Fruit fly (Drosophila melanogaster) whole organism, embryonic: ENCODE results near the gene CG15537.

Source experiments
- Abd-B ChIP-seq: fragments of 200-800 bp; sonication (Bioruptor generic); optimal IDR thresholded peaks from 2 replicates; lab custom pipeline; 2018; ENCODE audit warnings: missing biosample characterization, mild to moderate bottlenecking, missing genetic modification characterization, moderate library complexity
- Ada2b ChIP-seq: fragments of 200-800 bp; sonication (Bioruptor generic); IDR thresholded peaks from 2 replicates; pipeline ENCODE4 v1.3.6; 2022; ENCODE audit warnings: missing biosample characterization, missing genetic modification characterization
- B-H2 ChIP-seq: fragments of 200-800 bp; sonication (Bioruptor generic); optimal IDR thresholded peaks from 2 replicates; lab custom pipeline; 2018; ENCODE audit warnings: missing biosample characterization, mild to moderate bottlenecking, missing genetic modification characterization
- Blimp-1 ChIP-seq: fragments of 200-800 bp; sonication (Bioruptor generic); optimal IDR thresholded peaks from 3 replicates; lab custom pipeline; 2018; ENCODE audit warnings: missing biosample characterization, missing genetic modification characterization, mild to moderate bottlenecking, moderate library complexity, missing genetic modification reagents
- Bteb2 ChIP-seq: fragments of 200-800 bp; sonication (Bioruptor generic); optimal IDR thresholded peaks from 2 replicates; lab custom pipeline; 2016; ENCODE audit warnings: missing biosample characterization, missing genetic modification characterization
- CG10321 ChIP-seq: fragments of 200-800 bp; sonication (Bioruptor generic); IDR thresholded peaks from 2 replicates; pipeline ENCODE4 v1.3.6; 2022; ENCODE audit warnings: missing biosample characterization, missing genetic modification characterization
- CG11398 ChIP-seq: fragments of 200-800 bp; sonication (Bioruptor generic); optimal IDR thresholded peaks from 2 replicates; lab custom pipeline; 2016; ENCODE audit warnings: missing biosample characterization, missing genetic modification characterization
- CG11456 ChIP-seq: fragments of 200-800 bp; sonication (Bioruptor generic); IDR thresholded peaks from 3 replicates; pipeline ENCODE4 v1.3.6; 2022; ENCODE audit warnings: missing biosample characterization, missing genetic modification characterization
- CG1233 ChIP-seq: fragments of 200-800 bp; sonication (Bioruptor generic); optimal IDR thresholded peaks from 4 replicates; lab custom pipeline; 2018; ENCODE audit warnings: missing biosample characterization, mild to moderate bottlenecking, missing genetic modification characterization
- CG12744 ChIP-seq: fragments of 200-800 bp; sonication (Bioruptor generic); optimal IDR thresholded peaks from 2 replicates; lab custom pipeline; 2016; ENCODE audit warnings: missing biosample characterization, missing genetic modification characterization
- CG14667 ChIP-seq: fragments of 200-800 bp; sonication (Bioruptor generic); IDR thresholded peaks from 2 replicates; pipeline ENCODE4 v1.3.6; 2022; ENCODE audit warnings: missing biosample characterization, missing genetic modification characterization
- CG15011 ChIP-seq: fragments of 200-800 bp; sonication (Bioruptor generic); optimal IDR thresholded peaks from 3 replicates; lab custom pipeline; 2018; ENCODE audit warnings: missing biosample characterization, mild to moderate bottlenecking, missing genetic modification characterization
- CG1529 ChIP-seq: fragments of 200-800 bp; sonication (Bioruptor generic); optimal IDR thresholded peaks from 3 replicates; lab custom pipeline; 2018; ENCODE audit warnings: missing biosample characterization, missing genetic modification characterization
- CG15601 ChIP-seq: fragments of 200-800 bp; sonication (Bioruptor generic); optimal IDR thresholded peaks from 3 replicates; lab custom pipeline; 2019; ENCODE audit warnings: missing biosample characterization, mild to moderate bottlenecking, missing genetic modification characterization, moderate library complexity
- CG18476 ChIP-seq: fragments of 200-800 bp; sonication (Bioruptor generic); optimal IDR thresholded peaks from 2 replicates; lab custom pipeline; 2016; ENCODE audit warnings: missing biosample characterization, mild to moderate bottlenecking, missing genetic modification characterization
- CG18599 ChIP-seq: fragments of 200-800 bp; sonication (Bioruptor generic); optimal IDR thresholded peaks from 3 replicates; lab custom pipeline; 2017; ENCODE audit warnings: missing biosample characterization, missing genetic modification characterization, mild to moderate bottlenecking, moderate library complexity, missing genetic modification reagents
- CG2712 ChIP-seq: fragments of 200-800 bp; optimal IDR thresholded peaks from 3 replicates; lab custom pipeline; 2019; ENCODE audit warnings: missing biosample characterization, mild to moderate bottlenecking, missing genetic modification characterization, moderate library complexity
- CG34376 ChIP-seq: fragments of 200-800 bp; sonication (Bioruptor generic); optimal IDR thresholded peaks from 2 replicates; lab custom pipeline; 2018; ENCODE audit warnings: missing biosample characterization, mild to moderate bottlenecking, missing genetic modification characterization
- CG4404 ChIP-seq: fragments of 200-800 bp; sonication (Bioruptor generic); IDR thresholded peaks from 2 replicates; pipeline ENCODE4 v1.3.6; 2022; ENCODE audit warnings: missing biosample characterization, missing genetic modification characterization
- CG7745 ChIP-seq: fragments of 200-800 bp; sonication (Bioruptor generic); optimal IDR thresholded peaks from 2 replicates; lab custom pipeline; 2018; ENCODE audit warnings: missing biosample characterization, mild to moderate bottlenecking, missing genetic modification characterization, moderate library complexity
- CG7786 ChIP-seq: fragments of 200-800 bp; sonication (Bioruptor generic); optimal IDR thresholded peaks from 2 replicates; lab custom pipeline; 2016; ENCODE audit warnings: missing biosample characterization, missing genetic modification characterization
- CG8944 ChIP-seq: fragments of 200-800 bp; sonication (Bioruptor generic); optimal IDR thresholded peaks from 3 replicates; lab custom pipeline; 2016; ENCODE audit warnings: missing biosample characterization, missing genetic modification characterization
- CG9215 ChIP-seq: fragments of 200-800 bp; sonication (Bioruptor generic); IDR thresholded peaks from 2 replicates; pipeline ENCODE4 v1.3.6; 2022; ENCODE audit warnings: missing biosample characterization, missing genetic modification characterization
- Dek ChIP-seq: fragments of 200-800 bp; sonication (Bioruptor generic); optimal IDR thresholded peaks from 3 replicates; lab custom pipeline; 2019; ENCODE audit warnings: missing biosample characterization, mild to moderate bottlenecking, missing genetic modification characterization, moderate library complexity
- Dip2 ChIP-seq: fragments of 200-800 bp; sonication (Bioruptor generic); IDR thresholded peaks from 2 replicates; pipeline ENCODE4 v1.3.6; 2022; ENCODE audit warnings: missing biosample characterization, missing genetic modification characterization
- E2f2 ChIP-seq: fragments of 200-800 bp; sonication (Bioruptor generic); IDR thresholded peaks from 2 replicates; pipeline ENCODE4 v1.3.6; 2022; ENCODE audit warnings: missing biosample characterization, missing genetic modification characterization
- Ets65A ChIP-seq: fragments of 200-800 bp; sonication (Bioruptor generic); peaks from one replicate; lab custom pipeline; 2016; ENCODE audit warnings: missing biosample characterization, missing genetic modification characterization
- Hand ChIP-seq: fragments of 200-800 bp; sonication (Bioruptor generic); optimal IDR thresholded peaks from 2 replicates; lab custom pipeline; 2017; ENCODE audit warnings: mild to moderate bottlenecking, missing biosample characterization, missing genetic modification reagents, missing genetic modification characterization
- MTF-1 ChIP-seq: fragments of 200-800 bp; sonication (Bioruptor generic); optimal IDR thresholded peaks from 2 replicates; lab custom pipeline; 2018; ENCODE audit warnings: missing biosample characterization, mild to moderate bottlenecking, missing genetic modification characterization, borderline replicate concordance
- Oli ChIP-seq: fragments of 200-800 bp; sonication (Bioruptor generic); optimal IDR thresholded peaks from 2 replicates; lab custom pipeline; 2018; ENCODE audit warnings: missing biosample characterization, mild to moderate bottlenecking, missing genetic modification characterization, moderate library complexity
- Sin3A ChIP-seq: fragments of >200 bp; optimal IDR thresholded peaks from 2 replicates; lab custom pipeline; 2018
- Spps ChIP-seq: fragments of 200-800 bp; sonication (Bioruptor generic); optimal IDR thresholded peaks from 2 replicates; lab custom pipeline; 2018; ENCODE audit warnings: missing biosample characterization, mild to moderate bottlenecking, missing genetic modification characterization
- YL-1 ChIP-seq: fragments of 200-800 bp; sonication (Bioruptor generic); optimal IDR thresholded peaks from 3 replicates; lab custom pipeline; 2017; ENCODE audit warnings: missing biosample characterization, mild to moderate bottlenecking, missing genetic modification characterization
- ara ChIP-seq: fragments of 200-800 bp; sonication (Bioruptor generic); IDR thresholded peaks from 2 replicates; pipeline ENCODE4 v1.3.6; 2022; ENCODE audit warnings: missing biosample characterization, missing genetic modification characterization
- btn ChIP-seq: fragments of 200-800 bp; sonication (Bioruptor generic); optimal IDR thresholded peaks from 2 replicates; lab custom pipeline; 2016; ENCODE audit warnings: missing biosample characterization, missing genetic modification characterization
- cad ChIP-seq: fragments of >200 bp; optimal IDR thresholded peaks from 2 replicates; lab custom pipeline; 2017; ENCODE audit warnings: missing biosample characterization, missing genetic modification characterization
- dan ChIP-seq: fragments of 200-800 bp; sonication (Bioruptor generic); IDR thresholded peaks from 2 replicates; pipeline ENCODE4 v1.3.6; 2022; ENCODE audit warnings: missing biosample characterization, missing genetic modification characterization
- dm ChIP-seq: fragments of 200-800 bp; sonication (Bioruptor generic); optimal IDR thresholded peaks from 3 replicates; lab custom pipeline; 2016; ENCODE audit warnings: missing biosample characterization, missing genetic modification characterization
- dpn ChIP-seq, 2 experiments: fragments of 200-800 bp; sonication (Bioruptor generic); optimal IDR thresholded peaks; 3 replicates each; lab custom pipeline; 2016; ENCODE audit warnings: missing biosample characterization in 2 of 2, missing genetic modification characterization in 2 of 2
- ftz-f1 ChIP-seq: fragments of 200-800 bp; sonication (Bioruptor generic); optimal IDR thresholded peaks from 2 replicates; lab custom pipeline; 2016; ENCODE audit warnings: missing biosample characterization, missing genetic modification characterization
- grau ChIP-seq: fragments of 200-800 bp; optimal IDR thresholded peaks from 3 replicates; lab custom pipeline; 2019; ENCODE audit warnings: missing biosample characterization, mild to moderate bottlenecking, missing genetic modification characterization, moderate library complexity
- grn ChIP-seq: fragments of 200-800 bp; sonication (Bioruptor generic); optimal IDR thresholded peaks from 3 replicates; lab custom pipeline; 2017; ENCODE audit warnings: missing biosample characterization, missing genetic modification characterization
- hth ChIP-seq: fragments of >200 bp; optimal IDR thresholded peaks from 2 replicates; lab custom pipeline; 2017; ENCODE audit warnings: inconsistent platforms
- insv ChIP-seq, 2 experiments: fragments of 200-800 bp; sonication (Bioruptor generic); optimal IDR thresholded peaks; 3 replicates each; lab custom pipeline; 2016 to 2018; ENCODE audit warnings: missing biosample characterization in 2 of 2, missing genetic modification characterization in 2 of 2
- lov ChIP-seq, 2 experiments: fragments of 200-800 bp in 1 of 2; fragments of >200 bp in 1 of 2; sonication (Bioruptor generic) in 1 of 2; IDR thresholded peaks in 1 of 2; optimal IDR thresholded peaks in 1 of 2; 2 replicates in 1 of 2; 3 replicates in 1 of 2; pipeline versions ENCODE4 v1.3.6 to Lab custom; 2017 to 2022; ENCODE audit warnings: missing biosample characterization in 1 of 2, missing genetic modification characterization in 1 of 2
- peb ChIP-seq: fragments of 200-800 bp; sonication (Bioruptor generic); IDR thresholded peaks from 2 replicates; pipeline ENCODE4 v1.3.6; 2022; ENCODE audit warnings: missing biosample characterization, missing genetic modification characterization
- pita ChIP-seq: fragments of 200-800 bp; sonication (Bioruptor generic); optimal IDR thresholded peaks from 2 replicates; lab custom pipeline; 2017; ENCODE audit warnings: missing biosample characterization, mild to moderate bottlenecking, missing genetic modification characterization
- schlank ChIP-seq: fragments of 200-800 bp; sonication (Bioruptor generic); optimal IDR thresholded peaks from 2 replicates; lab custom pipeline; 2018; ENCODE audit warnings: missing biosample characterization, mild to moderate bottlenecking, missing genetic modification characterization
- sug ChIP-seq: fragments of 200-800 bp; optimal IDR thresholded peaks from 2 replicates; lab custom pipeline; 2019; ENCODE audit warnings: missing biosample characterization, mild to moderate bottlenecking, missing genetic modification characterization, moderate library complexity
- unpg ChIP-seq: fragments of 200-800 bp; sonication (Bioruptor generic); optimal IDR thresholded peaks from 3 replicates; lab custom pipeline; 2018; ENCODE audit warnings: missing biosample characterization, mild to moderate bottlenecking, missing genetic modification characterization, moderate library complexity
- wor ChIP-seq: fragments of 200-800 bp; sonication (Bioruptor generic); IDR thresholded peaks from 2 replicates; pipeline ENCODE4 v1.3.6; 2022; ENCODE audit warnings: missing biosample characterization, missing genetic modification characterization
- zfh1 ChIP-seq: fragments of 200-800 bp; sonication (Bioruptor generic); IDR thresholded peaks from 3 replicates; pipeline ENCODE4 v1.3.6; 2022; ENCODE audit warnings: missing biosample characterization, missing genetic modification characterization

The CG15537 gene

DNA sequence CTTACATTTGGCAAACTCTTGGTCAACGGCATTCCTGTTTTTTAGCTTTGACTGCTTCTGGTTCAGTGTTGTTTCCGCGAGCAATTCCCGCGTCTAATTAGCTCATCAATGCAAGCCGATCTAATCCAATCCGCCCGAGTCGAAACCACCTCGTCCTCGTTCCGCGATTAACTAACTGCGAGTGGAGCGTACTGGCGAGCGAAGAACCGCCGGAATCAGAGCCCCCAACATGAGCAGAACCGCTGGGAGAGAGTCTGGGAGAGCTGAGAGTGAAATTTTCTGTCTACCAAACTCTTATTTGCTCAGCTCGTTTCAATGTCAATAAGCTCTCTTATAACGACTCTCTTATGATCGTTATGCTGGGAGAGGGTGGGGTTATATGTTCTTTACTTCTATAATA lies 6.8 kb upstream of the CG15537 start (continued):
- TF ChIP-seq btn, result peak; percentile 74
- TF ChIP-seq CG4404 (GFP tag; lab: Robert Waterston, UW), result no peak
- no peak for TF ChIP-seq cad
- TF ChIP-seq CG2712 (tag; lab: Kevin White, UChicago), result peak; percentile 35
- no peak for TF ChIP-seq Ets65A (GFP tag; lab: Kevin White, UChicago)
- peak; percentile 74 for TF ChIP-seq ara (GFP tag; lab: Robert Waterston, UW)
- peak; percentile 88 for TF ChIP-seq CG18476 (GFP tag; lab: Kevin White, UChicago)
- TF ChIP-seq grn (GFP tag; lab: Kevin White, UChicago), result no peak
- TF ChIP-seq CG1233 (GFP tag; lab: Kevin White, UChicago), result peak; percentile 85
- peak; percentile 75 for TF ChIP-seq zfh1 (GFP tag; lab: Robert Waterston, UW)
- peak; percentile 73 for TF ChIP-seq CG34376 (GFP tag; lab: Kevin White, UChicago)
- peak; percentile 83 for TF ChIP-seq CG12744
- peak; percentile 62 for TF ChIP-seq schlank (tag; lab: Kevin White, UChicago)
- TF ChIP-seq dpn (GFP tag; optimal IDR thresholded peaks at IDR 0.05; lab: Kevin White, UChicago), result peak; percentile 6 to 84
- TF ChIP-seq B-H2, result peak; percentile 16
- peak; percentile 55 for TF ChIP-seq Bteb2
- peak; percentile 69 for TF ChIP-seq CG1529
- peak; percentile 70 for TF ChIP-seq CG11398 (GFP tag; lab: Kevin White, UChicago)
- peak; percentile 72 for TF ChIP-seq Blimp-1 (GFP tag; lab: Kevin White, UChicago)
- no peak for TF ChIP-seq lov (optimal IDR thresholded peaks at IDR 0.05; lab: Kevin White, UChicago)
- peak; percentile 90 for TF ChIP-seq lov (GFP tag; IDR thresholded peaks at IDR 0.05; lab: Robert Waterston, UW)
- TF ChIP-seq Dek (tag; lab: Kevin White, UChicago), result no peak
- peak; percentile 72 for TF ChIP-seq CG10321 (GFP tag; lab: Robert Waterston, UW)
- no peak for TF ChIP-seq Oli (tag; lab: Kevin White, UChicago)
- no peak for TF ChIP-seq CG7745
- TF ChIP-seq sug (tag; lab: Kevin White, UChicago), result no peak
- peak; percentile 74 for TF ChIP-seq CG8944
- TF ChIP-seq unpg (GFP tag; lab: Kevin White, UChicago), result peak; percentile 70
- no peak for TF ChIP-seq pita (GFP tag; lab: Kevin White, UChicago)
- no peak for TF ChIP-seq CG15601 (tag; lab: Kevin White, UChicago)
- TF ChIP-seq CG18599 (GFP tag; lab: Kevin White, UChicago), result peak; percentile 83
- TF ChIP-seq CG11456, result peak; percentile 85
- TF ChIP-seq Abd-B (GFP tag; lab: Kevin White, UChicago), result no peak
- no peak for TF ChIP-seq CG14667 (GFP tag; lab: Robert Waterston, UW)
- peak; percentile 80 for TF ChIP-seq YL-1 (GFP tag; lab: Kevin White, UChicago)
- TF ChIP-seq Spps (tag; lab: Kevin White, UChicago), result peak; percentile 72
- peak; percentile 62; the same call in 1 of the 2 replicates for TF ChIP-seq peb
- TF ChIP-seq CG7786 (GFP tag; lab: Kevin White, UChicago), result peak; percentile 77
- TF ChIP-seq MTF-1 (GFP tag; lab: Kevin White, UChicago), result peak; percentile 90
- no peak for TF ChIP-seq hth (lab: Kevin White, UChicago)
- peak; percentile 51; the same call in 1 of the 2 replicates for TF ChIP-seq Ada2b (GFP tag; lab: Robert Waterston, UW)
- no peak for TF ChIP-seq Sin3A (lab: Kevin White, UChicago)
- peak; percentile 40 for TF ChIP-seq Hand (GFP tag; lab: Kevin White, UChicago)
- TF ChIP-seq dm (GFP tag; lab: Kevin White, UChicago), result peak; percentile 56
- peak; percentile 73 for TF ChIP-seq CG15011 (GFP tag; lab: Kevin White, UChicago)
- peak; percentile 64 for TF ChIP-seq ftz-f1 (GFP tag; lab: Kevin White, UChicago)
- peak; percentile 66 for TF ChIP-seq E2f2
- no peak for TF ChIP-seq insv (GFP tag; optimal IDR thresholded peaks at IDR 0.05; lab: Kevin White, UChicago)
- peak; percentile 31; the same call in 1 of the 2 replicates for TF ChIP-seq wor (GFP tag; lab: Robert Waterston, UW)
- no peak for TF ChIP-seq Dip2 (GFP tag; lab: Robert Waterston, UW)
- TF ChIP-seq grau (tag; lab: Kevin White, UChicago), result peak; percentile 11
- TF ChIP-seq dan (GFP tag; lab: Robert Waterston, UW), result no peak
- no peak for TF ChIP-seq CG9215 (GFP tag; lab: Robert Waterston, UW)
